Fruit fly (Drosophila melanogaster) whole organism: ENCODE results near the gene Srrm234.

Experiments
- pan ChIP-seq: fragments of >200 bp; optimal IDR thresholded peaks from 2 replicates; lab custom pipeline; 2017
- psq ChIP-seq: fragments of >200 bp; optimal IDR thresholded peaks from 2 replicates; lab custom pipeline; 2017
- usp ChIP-seq: fragments of >200 bp; optimal IDR thresholded peaks from 2 replicates; lab custom pipeline; 2017; ENCODE audit warnings: missing biosample characterization, missing genetic modification characterization, mixed read lengths

DNA sequence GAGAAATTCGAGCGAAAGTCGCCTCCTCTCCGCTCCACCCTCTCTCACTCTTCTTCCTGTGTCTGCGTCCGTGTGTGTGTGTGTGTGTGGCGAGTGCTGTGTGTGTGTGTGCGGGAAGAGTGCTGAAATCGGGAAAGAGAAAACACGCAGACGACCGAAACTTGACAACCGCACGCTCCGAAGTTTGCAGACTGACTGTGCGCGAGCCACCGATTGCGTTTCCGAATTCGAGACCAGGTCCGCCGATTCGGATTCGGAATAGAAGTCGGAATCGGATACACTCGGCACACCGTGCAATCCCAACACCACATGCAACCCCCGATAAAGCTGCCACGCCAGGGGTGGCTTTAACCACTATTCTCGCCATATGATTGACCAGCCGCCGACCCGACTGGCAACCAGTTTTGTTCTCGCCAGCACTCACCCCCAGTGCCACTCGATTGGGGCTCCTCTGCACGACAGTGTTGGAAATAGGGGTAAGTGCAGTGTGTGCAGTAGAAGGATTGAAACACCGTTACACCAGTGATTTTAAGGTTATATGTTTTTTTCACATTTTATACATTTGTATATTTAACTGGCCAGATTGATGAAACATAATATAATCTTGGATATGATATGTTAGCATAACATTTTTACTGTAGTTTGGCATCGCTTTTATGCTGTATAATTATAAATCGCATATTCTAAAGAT, 36.5 kb downstream of the Srrm234 start, which contains the start of gene CG13928:
- TF ChIP-seq pan (no peak), usp (GFP tag; lab: Kevin White, UChicago) (no peak), psq (lab: Kevin White, UChicago) (no peak)
